Worm (Caenorhabditis elegans): Measurements from ENCODE around the gene fbxb-90.

fbxb-90 gene

ce11 chrII:3714595-3714994 lies 34.0 kb downstream of the fbxb-90 start, which contains the start of gene srh-100:
TSS of gene srh-100 (minus strand) at chrII:3714695.
- no peak for TF ChIP-seq alr-1 (tag; optimal IDR thresholded peaks at IDR 0.05; ENCODE audit: borderline replicate concordance)
- no peak for TF ChIP-seq hpl-2 (GFP tag; optimal IDR thresholded peaks at IDR 0.05)
- no peak for TF ChIP-seq ztf-4 (tag; optimal IDR thresholded peaks at IDR 0.05)
- no peak for TF ChIP-seq blmp-1 (tag; optimal IDR thresholded peaks at IDR 0.05)
- no peak for TF ChIP-seq snu-23 (GFP tag; optimal IDR thresholded peaks at IDR 0.05)
- no peak for TF ChIP-seq zip-4 (GFP tag; optimal IDR thresholded peaks at IDR 0.05)
- TF ChIP-seq ceh-63 (GFP tag; optimal IDR thresholded peaks at IDR 0.05): no peak
- TF ChIP-seq pax-3 (tag; optimal IDR thresholded peaks at IDR 0.05): no peak

ce11 chrII:3711047-3711446 lies 37.6 kb downstream of the fbxb-90 start, which contains the start of gene fbxc-53:
TSS of gene fbxc-53 (plus strand) at chrII:3711291.
- TF ChIP-seq ceh-88 (GFP tag; IDR thresholded peaks at IDR 0.05) (no peak), hlh-4 (tag; optimal IDR thresholded peaks at IDR 0.05) (no peak), nhr-90 (tag; optimal IDR thresholded peaks at IDR 0.05; ENCODE audit: poor library complexity) (no peak), dsc-1 (tag; optimal IDR thresholded peaks at IDR 0.05) (peak; percentile 77), ztf-11 (tag; optimal IDR thresholded peaks at IDR 0.05) (no peak), tlp-1 (tag; optimal IDR thresholded peaks at IDR 0.05) (no peak), ama-1 (optimal IDR thresholded peaks at IDR 0.05) (no peak), efl-1 (optimal IDR thresholded peaks at IDR 0.05) (no peak), efl-1 (GFP tag; optimal IDR thresholded peaks at IDR 0.05 in 1 of 2) (no peak), jun-1 (tag; optimal IDR thresholded peaks at IDR 0.05) (no peak), nhr-11 (tag; optimal IDR thresholded peaks at IDR 0.05) (no peak), fkh-8 (tag; optimal IDR thresholded peaks at IDR 0.05) (peak; percentile 45), fos-1 (tag; optimal IDR thresholded peaks at IDR 0.05) (no peak), F16B12.6 (tag; optimal IDR thresholded peaks at IDR 0.05) (no peak), grh-1 (GFP tag; IDR thresholded peaks at IDR 0.05) (no peak), unc-62 (GFP tag; optimal IDR thresholded peaks at IDR 0.05) (no peak)

- TF ChIP-seq sox-4 (tag; optimal IDR thresholded peaks at IDR 0.05): no peak
- no peak for TF ChIP-seq ets-5 (GFP tag; IDR thresholded peaks at IDR 0.05)
- TF ChIP-seq hlh-4 (tag; optimal IDR thresholded peaks at IDR 0.05): no peak
- TF ChIP-seq nhr-237 (tag; optimal IDR thresholded peaks at IDR 0.05): no peak
- no peak for TF ChIP-seq snpc-4 (tag; optimal IDR thresholded peaks at IDR 0.05)
- TF ChIP-seq dpl-1 (GFP tag; optimal IDR thresholded peaks at IDR 0.05): no peak
- TF ChIP-seq egl-13 (tag; optimal IDR thresholded peaks at IDR 0.05): no peak
- no peak for TF ChIP-seq lir-3 (tag; optimal IDR thresholded peaks at IDR 0.05; ENCODE audit: poor library complexity)
- TF ChIP-seq nhr-19 (GFP tag; conservative IDR thresholded peaks at IDR 0.05): no peak
- TF ChIP-seq nhr-77 (tag; optimal IDR thresholded peaks at IDR 0.05): no peak
- TF ChIP-seq fos-1 (tag; optimal IDR thresholded peaks at IDR 0.05): no peak
- TF ChIP-seq nhr-85 (tag): no peak
- TF ChIP-seq vab-15 (tag; optimal IDR thresholded peaks at IDR 0.05): no peak
- no peak for TF ChIP-seq alr-1 (tag; optimal IDR thresholded peaks at IDR 0.05; ENCODE audit: borderline replicate concordance)
- no peak for TF ChIP-seq fkh-4 (tag; optimal IDR thresholded peaks at IDR 0.05; ENCODE audit: borderline replicate concordance)
- no peak for TF ChIP-seq elt-3 (tag; optimal IDR thresholded peaks at IDR 0.05)
- TF ChIP-seq swsn-7 (tag; optimal IDR thresholded peaks at IDR 0.05): no peak
- no peak for TF ChIP-seq zag-1 (tag; optimal IDR thresholded peaks at IDR 0.05)
These were observed 39.4 kb downstream of the fbxb-90 start, which contains the start of gene srx-110 for ce11 chrII:3709255-3709654. TSS of gene srx-110 (plus strand) at chrII:3709555.

ce11 chrII:3705320-3705719 lies 43.3 kb downstream of the fbxb-90 start, which contains the start of gene srx-108:
TSS of gene srx-108 (plus strand) at chrII:3705620.
- TF ChIP-seq ztf-11 (tag; optimal IDR thresholded peaks at IDR 0.05) (no peak), efl-1 (optimal IDR thresholded peaks at IDR 0.05) (no peak), efl-1 (GFP tag; optimal IDR thresholded peaks at IDR 0.05 in 1 of 2) (peak in 1 of 2 experiments; percentile 54), nhr-20 (tag; optimal IDR thresholded peaks at IDR 0.05) (no peak), vab-15 (tag; optimal IDR thresholded peaks at IDR 0.05) (no peak)

Data from whole organism, L1 larva.